Worm (Caenorhabditis elegans) whole organism, L4/young adult: Measurements from ENCODE around the gene snx-1.

ENCODE experiments used
- W03F9.2 ChIP-seq: fragments of 150-350 bp; optimal IDR thresholded peaks from 2 replicates; lab custom pipeline; 2014; ENCODE audit warnings: missing biosample characterization, missing genetic modification characterization
- him-1 ChIP-seq: sonication (generic microtip); optimal IDR thresholded peaks from 2 replicates; lab custom pipeline; 2016; ENCODE audit warnings: missing genotype, missing genetic modification reagents, missing genetic modification characterization, missing compliant biosample characterization

DNA sequence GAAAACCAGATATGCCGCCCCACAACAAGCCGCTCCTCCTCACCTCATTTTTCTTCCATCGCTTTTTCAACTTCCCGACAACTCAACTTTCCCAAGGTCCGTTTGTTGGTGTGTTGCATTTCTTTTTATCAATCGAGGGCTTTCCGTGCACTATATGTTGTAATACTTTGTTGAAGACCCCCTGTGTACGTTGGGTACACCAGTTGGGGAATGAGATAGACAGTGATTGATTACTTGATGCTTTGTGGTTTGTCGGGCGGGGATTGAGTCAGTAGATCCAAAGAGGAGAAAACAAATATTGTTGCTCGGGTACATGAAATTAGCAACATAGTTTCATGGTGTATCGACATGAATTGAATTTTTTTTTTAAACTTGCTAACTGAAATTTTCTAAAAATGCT lies 19.9 kb upstream of the snx-1 start:
- TF ChIP-seq W03F9.2 (no peak), him-1 (tag; lab: Kevin White, UChicago) (no peak)
